Fruit fly (Drosophila melanogaster): ENCODE measurements around the gene CG32712.

- TF ChIP-seq CG8478 (optimal IDR thresholded peaks at IDR 0.05): no peak
- no peak for TF ChIP-seq CTCF (optimal IDR thresholded peaks at IDR 0.05)
These were observed 12.7 kb downstream of the CG32712 start for dm6 chrX:8420772-8421448.

All from S2 (cell line).